Worm (Caenorhabditis elegans): ENCODE data around the gene rpoa-49.

DNA sequence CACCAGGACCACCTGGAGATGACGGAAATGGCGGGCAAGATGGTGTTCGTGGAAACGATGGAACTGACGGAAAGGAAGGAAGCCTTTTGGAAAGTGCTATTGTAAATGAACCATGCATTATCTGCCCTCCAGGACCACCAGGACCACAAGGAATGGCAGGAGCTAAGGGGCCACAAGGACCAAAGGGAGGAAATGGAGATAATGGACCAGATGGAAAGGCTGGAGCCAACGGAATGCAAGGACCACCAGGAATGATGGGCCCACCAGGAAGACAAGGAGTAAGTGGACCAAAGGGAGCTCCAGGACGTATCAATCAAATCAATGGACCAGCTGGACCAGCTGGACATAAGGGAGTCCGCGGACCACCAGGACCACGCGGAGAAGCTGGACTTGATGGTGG is 21.1 kb upstream of the rpoa-49 start:
- TF ChIP-seq dve-1 (tag; optimal IDR thresholded peaks at IDR 0.05) (no peak), hlh-6 (tag; optimal IDR thresholded peaks at IDR 0.05) (no peak)
